Worm (Caenorhabditis elegans) whole organism, L3 larva: ENCODE data around the gene clec-262.
"Not testable (repeated sequence)": the region's sequence is repeated elsewhere in the genome, so short reads cannot be mapped to it uniquely, and the experiment has no call there.

Source experiments
- R02D3.7 ChIP-seq: fragments of 150-350 bp; optimal IDR thresholded peaks from 2 replicates; lab custom pipeline; 2014; ENCODE audit warnings: missing biosample characterization, missing genetic modification characterization
- ZK546.5 ChIP-seq: sonication (generic microtip); optimal IDR thresholded peaks from 2 replicates; lab custom pipeline; 2017; ENCODE audit warnings: missing biosample characterization, missing genetic modification characterization
- aly-2 ChIP-seq: fragments of 150-350 bp; optimal IDR thresholded peaks from 2 replicates; lab custom pipeline; 2014; ENCODE audit warnings: missing biosample characterization, missing genetic modification characterization
- ama-1 ChIP-seq: fragments of 150-350 bp; optimal IDR thresholded peaks from 2 replicates; lab custom pipeline; 2018
- ceh-16 ChIP-seq: sonication (generic microtip); optimal IDR thresholded peaks from 2 replicates; lab custom pipeline; 2017; ENCODE audit warnings: missing biosample characterization, missing genetic modification characterization
- egl-27 ChIP-seq: sonication (generic microtip); optimal IDR thresholded peaks from 4 replicates; lab custom pipeline; 2017; ENCODE audit warnings: missing biosample characterization, missing genetic modification reagents, missing genetic modification characterization
- egl-5 ChIP-seq: fragments of 150-350 bp; optimal IDR thresholded peaks from 2 replicates; lab custom pipeline; 2017; ENCODE audit warnings: missing biosample characterization, missing genetic modification reagents, missing genetic modification characterization, inconsistent platforms
- elt-1 ChIP-seq: fragments of 150-350 bp; optimal IDR thresholded peaks from 2 replicates; lab custom pipeline; 2014; ENCODE audit warnings: missing biosample characterization, missing genetic modification characterization
- elt-2 ChIP-seq: sonication (generic microtip); optimal IDR thresholded peaks from 2 replicates; lab custom pipeline; 2016; ENCODE audit warnings: missing genetic modification reagents, mild to moderate bottlenecking, missing genetic modification characterization, missing compliant biosample characterization
- elt-3 ChIP-seq, 3 experiments: fragments of 150-350 bp in 1 of 3; sonication (generic microtip) in 2 of 3; optimal IDR thresholded peaks; 2 replicates in 2 of 3; 4 replicates in 1 of 3; lab custom pipeline; 2014 to 2017; ENCODE audit warnings: missing biosample characterization in 3 of 3, missing genetic modification characterization in 3 of 3
- eor-1 ChIP-seq, 2 experiments: fragments of 150-350 bp; optimal IDR thresholded peaks; 2 replicates each; lab custom pipeline; 2014 to 2018; ENCODE audit warnings: missing biosample characterization in 2 of 2, missing genetic modification characterization in 2 of 2
- fkh-10 ChIP-seq: sonication (generic microtip); optimal IDR thresholded peaks from 2 replicates; lab custom pipeline; 2017; ENCODE audit warnings: missing biosample characterization, missing genetic modification reagents, missing genetic modification characterization
- fkh-2 ChIP-seq: fragments of 150-350 bp; optimal IDR thresholded peaks from 2 replicates; lab custom pipeline; 2014; ENCODE audit warnings: missing biosample characterization, missing genetic modification reagents, missing genetic modification characterization
- fos-1 ChIP-seq: fragments of 150-350 bp; optimal IDR thresholded peaks from 2 replicates; lab custom pipeline; 2014; ENCODE audit warnings: missing biosample characterization, missing genetic modification characterization
- hmg-11 ChIP-seq: sonication (generic microtip); optimal IDR thresholded peaks from 2 replicates; lab custom pipeline; 2016; ENCODE audit warnings: missing genetic modification characterization, missing compliant biosample characterization
- lin-15B ChIP-seq: fragments of 150-350 bp; optimal IDR thresholded peaks from 2 replicates; lab custom pipeline; 2014; ENCODE audit warnings: missing biosample characterization, missing genetic modification characterization
- lin-39 ChIP-seq: fragments of 150-350 bp; optimal IDR thresholded peaks from 2 replicates; lab custom pipeline; 2018; ENCODE audit warnings: missing biosample characterization, missing genetic modification reagents, missing genetic modification characterization
- lsy-12 ChIP-seq: sonication (generic microtip); optimal IDR thresholded peaks from 2 replicates; lab custom pipeline; 2016; ENCODE audit warnings: mild to moderate bottlenecking, missing genetic modification characterization, missing compliant biosample characterization
- mdl-1 ChIP-seq: fragments of 150-350 bp; optimal IDR thresholded peaks from 2 replicates; lab custom pipeline; 2014; ENCODE audit warnings: missing biosample characterization, missing genetic modification characterization
- mml-1 ChIP-seq: fragments of 150-350 bp; sonication (generic microtip); optimal IDR thresholded peaks from 3 replicates; lab custom pipeline; 2014; ENCODE audit warnings: missing biosample characterization, missing genetic modification characterization
- nfya-1 ChIP-seq: sonication (generic microtip); optimal IDR thresholded peaks from 2 replicates; lab custom pipeline; 2017; ENCODE audit warnings: missing genetic modification characterization, mild to moderate bottlenecking, missing compliant biosample characterization, antibody characterized with exemption, moderate library complexity; ENCODE audit not compliant: insufficient read depth
- nhr-11 ChIP-seq: fragments of 150-350 bp; optimal IDR thresholded peaks from 2 replicates; lab custom pipeline; 2014; ENCODE audit warnings: missing biosample characterization, missing genetic modification characterization
- nhr-12 ChIP-seq: fragments of 150-350 bp; optimal IDR thresholded peaks from 2 replicates; lab custom pipeline; 2014; ENCODE audit warnings: missing biosample characterization, missing genetic modification characterization
- nhr-23 ChIP-seq: fragments of 150-350 bp; optimal IDR thresholded peaks from 2 replicates; lab custom pipeline; 2014; ENCODE audit warnings: missing biosample characterization, missing genetic modification reagents, missing genetic modification characterization
- nhr-237 ChIP-seq: fragments of 150-350 bp; optimal IDR thresholded peaks from 2 replicates; lab custom pipeline; 2014; ENCODE audit warnings: missing biosample characterization, missing genetic modification characterization
- nhr-76 ChIP-seq: fragments of 150-350 bp; sonication (generic microtip); optimal IDR thresholded peaks from 5 replicates; lab custom pipeline; 2014; ENCODE audit warnings: missing biosample characterization, missing genetic modification characterization
- nhr-77 ChIP-seq: fragments of 150-350 bp; optimal IDR thresholded peaks from 2 replicates; lab custom pipeline; 2014; ENCODE audit warnings: missing biosample characterization, missing genetic modification characterization
- pha-4 ChIP-seq: fragments of 150-350 bp; optimal IDR thresholded peaks from 2 replicates; lab custom pipeline; 2014; ENCODE audit warnings: missing biosample characterization, missing genetic modification reagents, missing genetic modification characterization
- sea-2 ChIP-seq: fragments of 150-350 bp; sonication (generic microtip); optimal IDR thresholded peaks from 4 replicates; lab custom pipeline; 2014; ENCODE audit warnings: missing biosample characterization, missing genetic modification reagents, missing genetic modification characterization
- snpc-4 ChIP-seq: fragments of 150-350 bp; optimal IDR thresholded peaks from 2 replicates; lab custom pipeline; 2014; ENCODE audit warnings: missing biosample characterization, missing genetic modification characterization
- unc-39 ChIP-seq: sonication (generic microtip); optimal IDR thresholded peaks from 4 replicates; lab custom pipeline; 2017; ENCODE audit warnings: missing biosample characterization, missing genetic modification characterization
- unc-62 ChIP-seq: fragments of 150-350 bp; sonication (generic microtip); optimal IDR thresholded peaks from 4 replicates; lab custom pipeline; 2014; ENCODE audit warnings: missing biosample characterization, missing genetic modification reagents, missing genetic modification characterization

Gene clec-262

DNA sequence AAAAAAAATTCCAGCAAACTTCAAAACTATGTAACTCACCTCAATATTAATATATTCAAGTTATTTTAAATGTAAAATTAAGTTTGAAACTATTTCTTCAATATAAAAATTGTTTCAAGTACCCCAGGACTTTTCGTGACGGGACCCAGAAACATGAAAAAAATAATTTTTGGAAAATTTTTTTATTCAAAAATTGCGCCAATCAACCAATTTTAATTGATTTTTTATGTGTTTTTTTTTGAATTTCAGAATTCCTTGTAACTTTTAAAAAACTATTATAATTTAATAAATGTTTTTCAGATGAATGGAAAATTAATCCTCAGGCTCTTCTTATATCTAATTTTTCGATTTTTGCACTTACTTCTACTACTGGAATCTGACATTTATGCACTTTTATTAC lies 14.0 kb upstream of the clec-262 start, which contains the start of gene ZC15.5:
TSS of gene ZC15.5 (plus strand) at position 301 of the 400 bp plus-strand sequence.
- TF ChIP-seq lsy-12 (tag; lab: Kevin White, UChicago) (no peak), hmg-11 (tag; lab: Kevin White, UChicago) (no peak), elt-3 (tag; optimal IDR thresholded peaks at IDR 0.05; lab: Kevin White, UChicago) (no peak)
- TF ChIP-seq, all 47 proteins: peak for 0

DNA sequence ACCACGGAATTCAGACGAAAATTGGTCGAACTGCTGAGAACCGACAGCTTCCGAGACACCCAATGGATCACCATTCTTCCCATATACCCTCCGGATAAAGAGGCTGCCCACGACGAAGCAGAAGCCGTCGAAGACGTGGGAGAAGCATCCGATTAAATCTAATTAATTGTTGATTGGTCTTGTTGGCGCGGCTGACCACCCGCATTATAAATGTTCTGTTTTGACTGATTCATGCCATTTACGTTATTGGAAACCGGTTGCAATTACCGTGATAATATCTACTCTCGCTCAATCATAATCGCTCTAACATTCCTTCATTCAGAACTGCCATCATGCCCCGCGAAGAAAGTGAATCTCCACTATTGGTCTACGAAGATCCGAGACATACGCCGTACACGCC lies 8.3 kb upstream of the clec-262 start, which contains the start of gene ZC15.3:
TSS of gene ZC15.3 (plus strand) at position 301 of the 400 bp plus-strand sequence.
- not testable (repeated sequence) for TF ChIP-seq eor-1 (tag; optimal IDR thresholded peaks at IDR 0.05; lab: Kevin White, UChicago); lsy-12 (tag; lab: Kevin White, UChicago); fkh-2 (tag; lab: Kevin White, UChicago)

DNA sequence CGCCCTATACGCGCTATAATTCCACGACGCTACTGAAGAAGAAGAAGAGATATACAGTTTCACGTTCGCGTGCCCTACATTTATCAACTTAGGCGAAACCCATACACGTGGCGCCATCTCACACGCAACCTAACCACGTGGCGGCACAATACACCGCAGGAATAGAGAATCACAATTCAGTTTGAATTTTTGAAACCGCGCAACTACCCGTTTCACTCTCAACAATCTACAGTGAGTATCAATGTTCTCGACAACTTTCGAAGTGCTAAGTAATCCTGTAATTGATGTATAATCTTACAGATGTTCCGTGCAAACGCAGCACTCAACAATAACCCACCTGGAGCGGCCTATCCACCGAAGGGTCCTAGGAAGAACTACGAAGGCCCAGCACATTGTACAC lies 5.8 kb upstream of the clec-262 start, which contains the start of gene ZC15.1:
TSS of gene ZC15.1 (plus strand) at position 301 of the 400 bp plus-strand sequence.
- TF ChIP-seq nhr-12 (tag; lab: Kevin White, UChicago): no peak
- no peak for TF ChIP-seq nhr-23
- TF ChIP-seq ama-1 (lab: Kevin White, UChicago): no peak
- TF ChIP-seq nfya-1 (tag; lab: Kevin White, UChicago): no peak
- no peak for TF ChIP-seq sea-2 (GFP tag; lab: Kevin White, UChicago)
- no peak for TF ChIP-seq fos-1 (tag; lab: Kevin White, UChicago)
- no peak for TF ChIP-seq fkh-10
- no peak for TF ChIP-seq lin-39
- TF ChIP-seq lsy-12 (tag; lab: Kevin White, UChicago): no peak
- TF ChIP-seq lin-15B (tag; lab: Kevin White, UChicago): no peak
- TF ChIP-seq elt-2 (tag; lab: Kevin White, UChicago): no peak
- no peak for TF ChIP-seq eor-1 (tag; optimal IDR thresholded peaks at IDR 0.05; lab: Kevin White, UChicago)
- TF ChIP-seq egl-5 (tag; lab: Kevin White, UChicago): no peak
- no peak for TF ChIP-seq egl-27 (tag; lab: Kevin White, UChicago)
- TF ChIP-seq nhr-77 (tag; lab: Kevin White, UChicago): no peak
- no peak for TF ChIP-seq ZK546.5
- no peak for TF ChIP-seq elt-3 (tag; optimal IDR thresholded peaks at IDR 0.05; lab: Kevin White, UChicago)
- TF ChIP-seq aly-2 (tag; lab: Kevin White, UChicago): no peak
- TF ChIP-seq ceh-16 (tag; lab: Kevin White, UChicago): no peak
- TF ChIP-seq unc-62 (GFP tag; lab: Kevin White, UChicago): no peak

DNA sequence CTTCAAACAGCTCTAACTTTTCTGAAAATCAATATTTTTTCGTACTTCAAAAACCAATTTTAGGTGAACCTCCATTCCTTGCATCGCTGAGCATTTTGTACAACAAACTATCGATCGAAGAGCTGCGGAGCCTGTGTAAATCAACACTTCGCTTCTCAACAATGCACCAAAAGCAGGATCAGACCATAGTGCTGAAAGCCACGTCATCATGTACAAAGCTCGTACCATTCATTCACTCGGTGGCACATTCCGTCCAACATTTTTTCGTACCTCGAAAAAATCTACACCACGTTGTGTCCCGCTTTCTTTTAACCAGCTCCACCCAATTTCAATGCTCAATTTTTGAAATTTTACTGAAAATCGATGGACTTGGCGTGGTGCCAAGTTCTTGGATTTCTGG lies 1.0 kb upstream of the clec-262 start, which contains the start of gene ZC15.10:
TSS of gene ZC15.10 (plus strand) at position 162 of the 400 bp plus-strand sequence.
- TF ChIP-seq unc-62 (GFP tag; lab: Kevin White, UChicago) (no peak), nhr-12 (tag; lab: Kevin White, UChicago) (no peak)
- TF ChIP-seq, all 47 proteins: peak for 0

DNA sequence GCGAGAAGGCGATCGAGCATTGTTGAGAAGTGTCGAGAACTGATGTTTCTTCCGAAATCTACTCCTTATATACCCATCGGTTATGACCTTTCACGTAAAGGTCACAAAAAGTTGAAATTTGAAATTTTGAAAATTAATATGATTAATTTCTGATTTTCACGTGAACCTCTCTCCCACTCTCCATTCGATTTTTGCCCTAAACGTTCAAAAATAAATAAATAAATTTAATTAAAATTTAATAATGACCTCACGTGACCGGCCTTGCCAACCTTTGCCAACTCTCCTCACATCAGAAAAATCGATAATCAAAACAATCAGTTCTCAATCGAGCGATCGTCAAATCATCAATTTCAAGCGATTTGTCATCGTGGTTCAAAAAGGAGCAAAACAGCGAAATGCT lies 5.8 kb downstream of the clec-262 start, which contains the start of gene Y113G7C.1:
TSS of gene Y113G7C.1 (plus strand) at position 301 of the 400 bp plus-strand sequence.
- TF ChIP-seq fkh-10 (no peak), nhr-11 (tag; lab: Kevin White, UChicago) (no peak), nhr-76 (tag; lab: Kevin White, UChicago) (no peak), elt-1 (tag; lab: Kevin White, UChicago) (no peak), pha-4 (no peak), mdl-1 (tag; lab: Kevin White, UChicago) (no peak), eor-1 (tag; optimal IDR thresholded peaks at IDR 0.05; lab: Kevin White, UChicago) (no peak), ceh-16 (tag; lab: Kevin White, UChicago) (no peak), nhr-237 (tag; lab: Kevin White, UChicago) (no peak), mml-1 (tag; lab: Kevin White, UChicago) (no peak), R02D3.7 (tag; lab: Kevin White, UChicago) (no peak), unc-39 (tag; lab: Kevin White, UChicago) (no peak), snpc-4 (tag; lab: Kevin White, UChicago) (no peak), fos-1 (tag; lab: Kevin White, UChicago) (no peak), lin-15B (tag; lab: Kevin White, UChicago) (no peak)
- TF ChIP-seq, all 47 proteins: peak for 0
